Fruit fly (Drosophila melanogaster) whole organism, embryonic: ENCODE data around the gene CG16984.
A peak's percentile ranks its signal among the peaks of the same experiment; 100 is the strongest.

Source experiments
- Abd-B ChIP-seq: fragments of 200-800 bp; sonication (Bioruptor generic); optimal IDR thresholded peaks from 2 replicates; lab custom pipeline; 2018; ENCODE audit warnings: missing biosample characterization, mild to moderate bottlenecking, missing genetic modification characterization, moderate library complexity
- Ada2b ChIP-seq: fragments of 200-800 bp; sonication (Bioruptor generic); IDR thresholded peaks from 2 replicates; pipeline ENCODE4 v1.3.6; 2022; ENCODE audit warnings: missing biosample characterization, missing genetic modification characterization
- Bgb ChIP-seq: fragments of 200-800 bp; sonication (Bioruptor generic); IDR thresholded peaks from 2 replicates; pipeline ENCODE4 v1.3.6; 2022; ENCODE audit warnings: missing biosample characterization, missing genetic modification characterization; ENCODE audit not compliant: partially characterized antibody
- CG1024 ChIP-seq: fragments of 200-800 bp; sonication (Bioruptor generic); IDR thresholded peaks from 2 replicates; pipeline ENCODE4 v1.3.6; 2022; ENCODE audit warnings: missing biosample characterization, missing genetic modification characterization
- CG10366 ChIP-seq: fragments of 200-800 bp; sonication (Bioruptor generic); IDR thresholded peaks from 2 replicates; pipeline ENCODE4 v1.3.6; 2022; ENCODE audit warnings: missing biosample characterization, missing genetic modification characterization
- CG10654 ChIP-seq: fragments of 200-800 bp; sonication (Bioruptor generic); optimal IDR thresholded peaks from 2 replicates; lab custom pipeline; 2016; ENCODE audit warnings: missing biosample characterization, missing genetic modification characterization
- CG10959 ChIP-seq: fragments of 200-800 bp; sonication (Bioruptor generic); IDR thresholded peaks from 2 replicates; pipeline ENCODE4 v1.3.6; 2022; ENCODE audit warnings: missing biosample characterization, missing genetic modification characterization
- CG10979 ChIP-seq: fragments of 200-800 bp; sonication (Bioruptor generic); optimal IDR thresholded peaks from 2 replicates; lab custom pipeline; 2018; ENCODE audit warnings: missing biosample characterization, mild to moderate bottlenecking, missing genetic modification characterization, moderate library complexity
- CG11695 ChIP-seq: fragments of 200-800 bp; sonication (Bioruptor generic); IDR thresholded peaks from 3 replicates; pipeline ENCODE4 v1.3.6; 2022; ENCODE audit warnings: missing biosample characterization, missing genetic modification characterization
- CG13624 ChIP-seq: fragments of 200-800 bp; sonication (Bioruptor generic); optimal IDR thresholded peaks from 2 replicates; lab custom pipeline; 2016; ENCODE audit warnings: missing biosample characterization, missing genetic modification characterization
- CG14860 ChIP-seq: fragments of 200-800 bp; sonication (Bioruptor generic); IDR thresholded peaks from 3 replicates; pipeline ENCODE4 v1.3.6; 2022; ENCODE audit warnings: missing biosample characterization, missing genetic modification characterization; ENCODE audit not compliant: partially characterized antibody
- CG16779 ChIP-seq: fragments of 200-800 bp; sonication (Bioruptor generic); IDR thresholded peaks from 2 replicates; pipeline ENCODE4 v1.3.6; 2022; ENCODE audit warnings: missing biosample characterization, missing genetic modification characterization
- CG17829 ChIP-seq: fragments of 200-800 bp; optimal IDR thresholded peaks from 2 replicates; lab custom pipeline; 2019; ENCODE audit warnings: missing biosample characterization, mild to moderate bottlenecking, missing genetic modification characterization, moderate library complexity
- CG2116 ChIP-seq: fragments of 200-800 bp; sonication (Bioruptor generic); optimal IDR thresholded peaks from 3 replicates; lab custom pipeline; 2018; ENCODE audit warnings: missing biosample characterization, mild to moderate bottlenecking, missing genetic modification characterization
- CG2129 ChIP-seq: fragments of 200-800 bp; sonication (Bioruptor generic); IDR thresholded peaks from 2 replicates; pipeline ENCODE4 v1.3.6; 2022; ENCODE audit warnings: missing biosample characterization, missing genetic modification characterization; ENCODE audit not compliant: partially characterized antibody
- CG4730 ChIP-seq: fragments of 200-800 bp; sonication (Bioruptor generic); IDR thresholded peaks from 2 replicates; pipeline ENCODE4 v1.3.6; 2022; ENCODE audit warnings: missing biosample characterization, missing genetic modification characterization
- CG5245 ChIP-seq: fragments of 200-800 bp; sonication (Bioruptor generic); optimal IDR thresholded peaks from 3 replicates; lab custom pipeline; 2016; ENCODE audit warnings: missing biosample characterization, missing genetic modification characterization
- CG8089 ChIP-seq: fragments of 200-800 bp; sonication (Bioruptor generic); optimal IDR thresholded peaks from 3 replicates; lab custom pipeline; 2016; ENCODE audit warnings: missing biosample characterization, missing genetic modification characterization
- CG9817 ChIP-seq: fragments of 200-800 bp; sonication (Bioruptor generic); optimal IDR thresholded peaks from 2 replicates; lab custom pipeline; 2018; ENCODE audit warnings: missing biosample characterization, mild to moderate bottlenecking, missing genetic modification characterization, moderate library complexity
- D ChIP-seq, 2 experiments: fragments of 200-800 bp in 1 of 2; fragments of >200 bp in 1 of 2; sonication (Bioruptor generic) in 1 of 2; optimal IDR thresholded peaks; 2 replicates in 1 of 2; 3 replicates in 1 of 2; lab custom pipeline; 2017; ENCODE audit warnings: mild to moderate bottlenecking in 1 of 2, missing biosample characterization in 1 of 2, missing genetic modification characterization in 1 of 2, missing genetic modification reagents in 1 of 2
- Dip3 ChIP-seq: fragments of 200-800 bp; sonication (Bioruptor generic); optimal IDR thresholded peaks from 3 replicates; lab custom pipeline; 2016; ENCODE audit warnings: missing biosample characterization, missing genetic modification characterization
- HHEX ChIP-seq: fragments of 200-800 bp; sonication (Bioruptor generic); optimal IDR thresholded peaks from 3 replicates; lab custom pipeline; 2017; ENCODE audit warnings: missing biosample characterization, mild to moderate bottlenecking, missing genetic modification characterization, missing genetic modification reagents
- Med ChIP-seq: fragments of 200-800 bp; sonication (Bioruptor generic); peaks from one replicate; lab custom pipeline; 2016; ENCODE audit warnings: missing biosample characterization, missing genetic modification characterization, mild to moderate bottlenecking, inconsistent platforms, moderate library complexity
- Meics ChIP-seq: fragments of 200-800 bp; sonication (Bioruptor generic); optimal IDR thresholded peaks from 2 replicates; lab custom pipeline; 2017; ENCODE audit warnings: missing biosample characterization, mild to moderate bottlenecking, missing genetic modification characterization
- Mrtf ChIP-seq: fragments of 200-800 bp; sonication (Bioruptor generic); IDR thresholded peaks from 3 replicates; pipeline ENCODE4 v1.3.6; 2022; ENCODE audit warnings: missing biosample characterization, missing genetic modification characterization
- Sry-δ ChIP-seq: fragments of 200-800 bp; sonication (Bioruptor generic); optimal IDR thresholded peaks from 2 replicates; lab custom pipeline; 2016; ENCODE audit warnings: missing biosample characterization, missing genetic modification characterization
- Taf1 ChIP-seq: fragments of 200-800 bp; sonication (Bioruptor generic); IDR thresholded peaks from 2 replicates; pipeline ENCODE4 v1.3.6; 2022; ENCODE audit warnings: missing biosample characterization, missing genetic modification characterization
- Trl ChIP-seq, 3 experiments: fragments of >200 bp in 2 of 3; fragments of 200-800 bp in 1 of 3; sonication (Bioruptor generic) in 1 of 3; optimal IDR thresholded peaks; 2 replicates in 1 of 3; 3 replicates in 2 of 3; lab custom pipeline; 2016 to 2017; ENCODE audit warnings: missing biosample characterization in 1 of 3, missing genetic modification characterization in 1 of 3
- Xrp1 ChIP-seq: fragments of 200-800 bp; sonication (Bioruptor generic); IDR thresholded peaks from 2 replicates; pipeline ENCODE4 v1.3.6; 2022; ENCODE audit warnings: missing biosample characterization, missing genetic modification characterization
- ab ChIP-seq: fragments of 200-800 bp; sonication (Bioruptor generic); optimal IDR thresholded peaks from 2 replicates; lab custom pipeline; 2016; ENCODE audit warnings: missing biosample characterization, missing genetic modification characterization
- bowl ChIP-seq: fragments of 200-800 bp; sonication (Bioruptor generic); IDR thresholded peaks from 2 replicates; pipeline ENCODE4 v1.3.6; 2022; ENCODE audit warnings: missing biosample characterization, missing genetic modification characterization
- chn ChIP-seq: fragments of 200-800 bp; sonication (Bioruptor generic); optimal IDR thresholded peaks from 2 replicates; lab custom pipeline; 2016; ENCODE audit warnings: missing biosample characterization, missing genetic modification characterization
- dm ChIP-seq: fragments of 200-800 bp; sonication (Bioruptor generic); optimal IDR thresholded peaks from 3 replicates; lab custom pipeline; 2016; ENCODE audit warnings: missing biosample characterization, missing genetic modification characterization
- dpn ChIP-seq, 2 experiments: fragments of 200-800 bp; sonication (Bioruptor generic); optimal IDR thresholded peaks; 3 replicates each; lab custom pipeline; 2016; ENCODE audit warnings: missing biosample characterization in 2 of 2, missing genetic modification characterization in 2 of 2
- ewg ChIP-seq: fragments of 200-800 bp; sonication (Bioruptor generic); optimal IDR thresholded peaks from 3 replicates; lab custom pipeline; 2017; ENCODE audit warnings: mild to moderate bottlenecking, missing biosample characterization, missing genetic modification reagents, missing genetic modification characterization
- gsb ChIP-seq: fragments of 200-800 bp; sonication (Bioruptor generic); IDR thresholded peaks from 2 replicates; pipeline ENCODE4 v1.3.6; 2022; ENCODE audit warnings: missing biosample characterization, missing genetic modification characterization
- gt ChIP-seq: fragments of 200-800 bp; sonication (Bioruptor generic); IDR thresholded peaks from 2 replicates; pipeline ENCODE4 v1.3.6; 2022; ENCODE audit warnings: missing biosample characterization, missing genetic modification characterization
- jumu ChIP-seq: fragments of 200-800 bp; sonication (Bioruptor generic); optimal IDR thresholded peaks from 3 replicates; lab custom pipeline; 2016; ENCODE audit warnings: missing biosample characterization, missing genetic modification characterization
- klu ChIP-seq: fragments of 200-800 bp; sonication (Bioruptor generic); IDR thresholded peaks from 2 replicates; pipeline ENCODE4 v1.3.6; 2022; ENCODE audit warnings: missing biosample characterization, missing genetic modification characterization
- mirr ChIP-seq: fragments of 200-800 bp; sonication (Bioruptor generic); optimal IDR thresholded peaks from 3 replicates; lab custom pipeline; 2018; ENCODE audit warnings: missing biosample characterization, mild to moderate bottlenecking, missing genetic modification characterization
- onecut ChIP-seq: fragments of 200-800 bp; sonication (Bioruptor generic); IDR thresholded peaks from 2 replicates; pipeline ENCODE4 v1.3.6; 2022; ENCODE audit warnings: missing biosample characterization, missing genetic modification characterization
- otp ChIP-seq: fragments of 200-800 bp; sonication (Bioruptor generic); IDR thresholded peaks from 3 replicates; pipeline ENCODE4, ENCODE4 v1.3.6; 2022; ENCODE audit warnings: missing biosample characterization, missing genetic modification characterization
- pfk ChIP-seq: fragments of 200-800 bp; sonication (Bioruptor generic); optimal IDR thresholded peaks from 2 replicates; lab custom pipeline; 2018; ENCODE audit warnings: missing biosample characterization, mild to moderate bottlenecking, missing genetic modification characterization, moderate library complexity
- pho ChIP-seq: fragments of 200-800 bp; sonication (Bioruptor generic); optimal IDR thresholded peaks from 2 replicates; lab custom pipeline; 2016; ENCODE audit warnings: missing biosample characterization, missing genetic modification characterization
- prd ChIP-seq, 3 experiments: fragments of >200 bp in 2 of 3; fragments of 200-800 bp in 1 of 3; sonication (Bioruptor generic) in 1 of 3; optimal IDR thresholded peaks in 2 of 3; IDR thresholded peaks in 1 of 3; 2 replicates in 2 of 3; 3 replicates in 1 of 3; pipeline versions ENCODE4 v1.3.6 to Lab custom; 2017 to 2022; ENCODE audit warnings: missing biosample characterization in 1 of 3, missing genetic modification characterization in 1 of 3
- sqz ChIP-seq: fragments of 200-800 bp; sonication (Bioruptor generic); optimal IDR thresholded peaks from 3 replicates; lab custom pipeline; 2018; ENCODE audit warnings: missing biosample characterization, mild to moderate bottlenecking, missing genetic modification characterization
- ssp ChIP-seq: fragments of 200-800 bp; sonication (Bioruptor generic); IDR thresholded peaks from 2 replicates; pipeline ENCODE4 v1.3.6; 2022; ENCODE audit warnings: missing biosample characterization, missing genetic modification characterization
- tgo ChIP-seq: fragments of 200-800 bp; sonication (Bioruptor generic); IDR thresholded peaks from 3 replicates; pipeline ENCODE4 v1.3.6; 2022; ENCODE audit warnings: missing biosample characterization, missing genetic modification characterization
- trh ChIP-seq: fragments of 200-800 bp; sonication (Bioruptor generic); optimal IDR thresholded peaks from 2 replicates; lab custom pipeline; 2016; ENCODE audit warnings: missing biosample characterization, missing genetic modification characterization
- ttk ChIP-seq: fragments of 200-800 bp; sonication (Bioruptor generic); IDR thresholded peaks from 2 replicates; pipeline ENCODE4 v2.1.2; 2022; ENCODE audit warnings: missing biosample characterization, missing genetic modification characterization
- vfl ChIP-seq: fragments of 200-800 bp; sonication (Bioruptor generic); optimal IDR thresholded peaks from 2 replicates; lab custom pipeline; 2016; ENCODE audit warnings: missing biosample characterization, missing genetic modification characterization

The CG16984 gene

DNA sequence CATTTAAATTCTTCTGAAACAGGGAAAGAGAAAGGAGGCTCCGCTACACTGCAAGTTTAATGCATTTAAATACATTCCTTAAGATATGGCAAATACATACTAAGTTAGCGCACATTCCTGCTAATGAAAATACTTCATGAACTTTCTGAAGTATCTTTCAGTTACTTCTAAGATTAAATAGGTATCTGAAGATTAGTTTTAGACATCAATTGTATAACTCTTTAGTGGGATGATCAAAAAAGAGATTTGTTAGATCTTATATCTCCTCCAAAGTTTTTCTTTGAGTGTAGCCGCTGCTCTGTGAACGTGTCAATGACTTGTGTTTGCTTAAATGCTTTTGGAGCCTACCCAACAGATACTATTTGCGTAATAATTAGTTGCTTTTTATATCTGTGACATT lies 20.3 kb upstream of the CG16984 start (continued):
- TF ChIP-seq CG2129, result no peak
- peak; percentile 35 for TF ChIP-seq CG10979 (tag; lab: Kevin White, UChicago)
- no peak for TF ChIP-seq vfl (GFP tag; lab: Kevin White, UChicago)
- no peak for TF ChIP-seq prd (optimal IDR thresholded peaks at IDR 0.05; lab: Kevin White, UChicago)
- TF ChIP-seq prd (GFP tag; IDR thresholded peaks at IDR 0.05; lab: Robert Waterston, UW), result no peak
- TF ChIP-seq ab (GFP tag; lab: Kevin White, UChicago), result no peak
- TF ChIP-seq CG13624 (GFP tag; lab: Kevin White, UChicago), result no peak
- no peak for TF ChIP-seq Taf1 (GFP tag; lab: Robert Waterston, UW)
- TF ChIP-seq jumu, result no peak
- no peak for TF ChIP-seq CG8089 (GFP tag; lab: Kevin White, UChicago)
- no peak for TF ChIP-seq chn
- TF ChIP-seq CG10366 (GFP tag; lab: Robert Waterston, UW), result no peak
- peak; percentile 81 for TF ChIP-seq Med (GFP tag; lab: Kevin White, UChicago)
- no peak for TF ChIP-seq klu (GFP tag; lab: Robert Waterston, UW)
- no peak for TF ChIP-seq CG10959
- TF ChIP-seq Abd-B, result no peak
- no peak for TF ChIP-seq ssp (GFP tag; lab: Robert Waterston, UW)
- no peak for TF ChIP-seq CG14860 (GFP tag; lab: Robert Waterston, UW)
- TF ChIP-seq CG1024, result no peak
- 0 out of 2 replicates have a peak, but pooled peaks have one; percentile 9 for TF ChIP-seq Xrp1
- TF ChIP-seq Bgb (GFP tag; lab: Robert Waterston, UW), result no peak
- TF ChIP-seq CG17829, result peak; percentile 9
- TF ChIP-seq dm (GFP tag; lab: Kevin White, UChicago), result no peak
- no peak for TF ChIP-seq trh (GFP tag; lab: Kevin White, UChicago)
- no peak for TF ChIP-seq CG4730 (GFP tag; lab: Robert Waterston, UW)
- TF ChIP-seq Sry-δ (GFP tag; lab: Kevin White, UChicago), result peak; percentile 12
- TF ChIP-seq otp (GFP tag; lab: Robert Waterston, UW), result no peak
- no peak for TF ChIP-seq pfk (GFP tag; lab: Kevin White, UChicago)
- TF ChIP-seq sqz (GFP tag; lab: Kevin White, UChicago), result no peak
- peak; percentile 32 for TF ChIP-seq HHEX (GFP tag; lab: Kevin White, UChicago)
- TF ChIP-seq Ada2b (GFP tag; lab: Robert Waterston, UW), result peak; percentile 32; the same call in 1 of the 2 replicates
- no peak for TF ChIP-seq CG9817
- no peak for TF ChIP-seq gsb (GFP tag; lab: Robert Waterston, UW)
- no peak for TF ChIP-seq gt
- no peak for TF ChIP-seq D (optimal IDR thresholded peaks at IDR 0.05; lab: Kevin White, UChicago)
- no peak for TF ChIP-seq D (GFP tag; optimal IDR thresholded peaks at IDR 0.05; lab: Kevin White, UChicago)
- no peak for TF ChIP-seq bowl (GFP tag; lab: Robert Waterston, UW)
- TF ChIP-seq ttk (GFP tag; lab: Robert Waterston, UW), result no peak
- no peak for TF ChIP-seq dpn (GFP tag; optimal IDR thresholded peaks at IDR 0.05; lab: Kevin White, UChicago)
- no peak for TF ChIP-seq CG2116 (GFP tag; lab: Kevin White, UChicago)
- no peak for TF ChIP-seq CG16779 (GFP tag; lab: Robert Waterston, UW)
- TF ChIP-seq mirr (GFP tag; lab: Kevin White, UChicago), result no peak
- TF ChIP-seq Meics, result no peak
- TF ChIP-seq Dip3 (GFP tag; lab: Kevin White, UChicago), result no peak
- no peak for TF ChIP-seq CG11695 (GFP tag; lab: Robert Waterston, UW)
- no peak for TF ChIP-seq Mrtf
- no peak for TF ChIP-seq CG10654 (GFP tag; lab: Kevin White, UChicago)
- no peak for TF ChIP-seq CG5245 (GFP tag; lab: Kevin White, UChicago)
- no peak for TF ChIP-seq ewg
- no peak for TF ChIP-seq onecut
- no peak for TF ChIP-seq Trl (optimal IDR thresholded peaks at IDR 0.05; lab: Kevin White, UChicago)
- no peak for TF ChIP-seq Trl (GFP tag; optimal IDR thresholded peaks at IDR 0.05; lab: Kevin White, UChicago)
- no peak for TF ChIP-seq tgo (GFP tag; lab: Robert Waterston, UW)
- TF ChIP-seq pho (GFP tag; lab: Kevin White, UChicago), result no peak
